Fruit fly (Drosophila melanogaster): ENCODE measurements around the gene CG3777.

Gene CG3777

DNA sequence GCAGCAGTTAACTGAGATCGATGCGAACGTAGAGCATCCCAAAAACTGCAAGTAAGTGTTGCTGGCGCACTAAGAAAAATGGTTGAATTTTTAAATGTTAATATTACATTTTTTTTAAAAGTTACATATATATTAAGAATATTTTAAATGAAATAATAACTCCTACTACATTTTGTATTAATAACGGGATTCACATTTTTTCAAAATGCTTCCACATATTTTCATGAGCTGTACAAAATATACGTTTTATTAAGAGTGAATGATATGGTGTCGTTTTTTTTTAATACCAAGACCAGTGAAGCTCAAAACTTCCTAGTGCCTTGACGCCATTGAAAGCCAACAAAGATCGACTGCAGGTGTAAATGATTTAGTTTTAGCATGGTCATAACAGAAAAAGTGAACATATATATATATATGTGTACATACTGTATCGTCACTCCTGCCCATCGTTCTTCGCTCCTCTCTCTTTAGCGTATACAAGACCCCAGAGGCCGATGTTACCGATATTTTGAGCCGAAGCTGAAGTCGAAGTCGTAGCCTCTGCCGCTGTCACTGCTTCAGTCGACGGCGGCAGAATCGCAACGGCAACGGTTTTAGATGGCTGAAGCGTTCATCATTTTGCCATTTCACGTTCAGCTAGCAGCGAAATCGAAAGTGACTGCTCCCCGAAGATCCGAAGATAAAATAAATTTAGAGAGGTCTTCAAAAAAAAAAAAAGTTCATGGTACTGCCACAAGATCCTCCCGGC, 63.1 kb downstream of the CG3777 start (continued):
- peak; percentile 18 for TF ChIP-seq Sox102F (GFP tag; optimal IDR thresholded peaks at IDR 0.05)
- TF ChIP-seq Sox14 (GFP tag; optimal IDR thresholded peaks at IDR 0.05), result no peak
- peak; percentile 44 for TF ChIP-seq svp (GFP tag)
- TF ChIP-seq Eip93F (GFP tag; optimal IDR thresholded peaks at IDR 0.05), result no peak
- no peak for TF ChIP-seq CG6854 (GFP tag; optimal IDR thresholded peaks at IDR 0.05)
- TF ChIP-seq Blimp-1 (GFP tag; optimal IDR thresholded peaks at IDR 0.05), result peak; percentile 43
- TF ChIP-seq OdsH (GFP tag; optimal IDR thresholded peaks at IDR 0.05), result peak; percentile 68
- peak; percentile 26 for TF ChIP-seq Sox15 (GFP tag; optimal IDR thresholded peaks at IDR 0.05)
- TF ChIP-seq CG1621 (tag; optimal IDR thresholded peaks at IDR 0.05), result no peak
- peak; percentile 46; the same call in 2 of the 3 replicates for TF ChIP-seq eg (GFP tag; IDR thresholded peaks at IDR 0.05)
- no peak for TF ChIP-seq CG11294 (GFP tag; IDR thresholded peaks at IDR 0.05)
- peak in 1 of 2 experiments; percentile 45 for TF ChIP-seq salr (GFP tag; optimal IDR thresholded peaks at IDR 0.05)
- TF ChIP-seq lz (GFP tag; optimal IDR thresholded peaks at IDR 0.05), result peak; percentile 30
- TF ChIP-seq CG8119 (GFP tag; IDR thresholded peaks at IDR 0.05), result peak; percentile 70
- no peak for TF ChIP-seq Gug (GFP tag; IDR thresholded peaks at IDR 0.05)
- TF ChIP-seq CG6792 (GFP tag; optimal IDR thresholded peaks at IDR 0.05), result peak; percentile 63
- peak; percentile 76 for TF ChIP-seq CG34406 (GFP tag; optimal IDR thresholded peaks at IDR 0.05)
- peak; percentile 14 for TF ChIP-seq CG8319 (GFP tag; optimal IDR thresholded peaks at IDR 0.05)
- peak; percentile 55 for TF ChIP-seq CG3919 (GFP tag; optimal IDR thresholded peaks at IDR 0.05)

DNA sequence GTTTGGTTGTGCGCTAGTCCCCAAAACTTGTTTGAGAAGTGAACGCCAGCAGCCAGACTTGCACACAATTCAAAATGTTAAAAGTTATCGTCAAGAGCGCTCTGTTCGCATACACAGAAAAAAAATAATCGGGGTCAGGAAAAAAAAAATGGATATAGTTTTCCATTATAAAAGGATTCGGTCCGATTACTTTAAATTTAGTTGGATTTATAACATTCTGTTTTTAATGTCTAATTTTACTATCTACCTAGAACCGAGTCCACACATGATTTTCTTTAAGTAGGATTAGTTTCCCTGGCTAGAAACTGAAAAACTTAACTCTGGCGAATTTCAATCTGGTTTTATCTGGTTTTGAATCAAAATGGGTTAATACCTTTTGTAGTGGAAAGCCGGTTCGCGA, 65.7 kb downstream of the CG3777 start:
- TF ChIP-seq fd85E (GFP tag; optimal IDR thresholded peaks at IDR 0.05), result no peak
- TF ChIP-seq CG3919 (GFP tag; optimal IDR thresholded peaks at IDR 0.05), result peak; percentile 84
- peak; percentile 66 for TF ChIP-seq CG6792 (GFP tag; optimal IDR thresholded peaks at IDR 0.05)
- TF ChIP-seq eg (GFP tag; IDR thresholded peaks at IDR 0.05), result peak; percentile 93
- peak; percentile 85 for TF ChIP-seq Hr4 (GFP tag; optimal IDR thresholded peaks at IDR 0.05)
- TF ChIP-seq Sox14 (GFP tag; optimal IDR thresholded peaks at IDR 0.05), result peak; percentile 80
- TF ChIP-seq Lpt (GFP tag; optimal IDR thresholded peaks at IDR 0.05), result peak; percentile 86
- TF ChIP-seq fkh (GFP tag; optimal IDR thresholded peaks at IDR 0.05), result no peak
- no peak for TF ChIP-seq CG8319 (GFP tag; optimal IDR thresholded peaks at IDR 0.05)
- TF ChIP-seq Sox102F (GFP tag; optimal IDR thresholded peaks at IDR 0.05), result peak; percentile 56
- TF ChIP-seq CG15336 (GFP tag; IDR thresholded peaks at IDR 0.05), result peak; percentile 95
- TF ChIP-seq CG6163 (GFP tag; IDR thresholded peaks at IDR 0.05), result peak; percentile 91
- peak; percentile 82 for TF ChIP-seq CG4318 (GFP tag; optimal IDR thresholded peaks at IDR 0.05)
- TF ChIP-seq salr (GFP tag; optimal IDR thresholded peaks at IDR 0.05), result peak; percentile 71 to 74
- TF ChIP-seq CG10669 (GFP tag; optimal IDR thresholded peaks at IDR 0.05), result peak; percentile 88
- TF ChIP-seq CG11762 (GFP tag; optimal IDR thresholded peaks at IDR 0.05; ENCODE audit: insufficient read depth), result peak; percentile 76
- peak; percentile 36 for TF ChIP-seq Hr39 (GFP tag; optimal IDR thresholded peaks at IDR 0.05)
- peak; percentile 80 for TF ChIP-seq Eip75B (GFP tag; optimal IDR thresholded peaks at IDR 0.05)
- TF ChIP-seq lz (GFP tag; optimal IDR thresholded peaks at IDR 0.05), result peak; percentile 60
- TF ChIP-seq CG10631 (GFP tag; optimal IDR thresholded peaks at IDR 0.05), result peak; percentile 82
- TF ChIP-seq acj6 (GFP tag; optimal IDR thresholded peaks at IDR 0.05), result peak; percentile 77
- TF ChIP-seq Met (GFP tag; optimal IDR thresholded peaks at IDR 0.05), result peak; percentile 66
- TF ChIP-seq CG34406 (GFP tag; optimal IDR thresholded peaks at IDR 0.05), result peak; percentile 51
- TF ChIP-seq dsx (GFP tag; optimal IDR thresholded peaks at IDR 0.05; ENCODE audit: poor library complexity, severe bottlenecking), result peak; percentile 76
- peak; percentile 81 for TF ChIP-seq CG1621 (tag; optimal IDR thresholded peaks at IDR 0.05)
- TF ChIP-seq Eip93F (GFP tag; optimal IDR thresholded peaks at IDR 0.05), result no peak
- TF ChIP-seq Gug (GFP tag; IDR thresholded peaks at IDR 0.05), result peak; percentile 87
- peak; percentile 62 for TF ChIP-seq CG7368 (GFP tag; optimal IDR thresholded peaks at IDR 0.05)
- peak; percentile 63 for TF ChIP-seq esn (GFP tag; optimal IDR thresholded peaks at IDR 0.05)
- TF ChIP-seq cyc (GFP tag; optimal IDR thresholded peaks at IDR 0.05), result peak; percentile 51
- TF ChIP-seq CG8632 (GFP tag; optimal IDR thresholded peaks at IDR 0.05), result peak; percentile 53
- no peak for TF ChIP-seq Blimp-1 (GFP tag; optimal IDR thresholded peaks at IDR 0.05)
- no peak for TF ChIP-seq Hr38 (GFP tag; optimal IDR thresholded peaks at IDR 0.05)
- TF ChIP-seq CG6276 (GFP tag; optimal IDR thresholded peaks at IDR 0.05), result peak; percentile 92
- peak; percentile 84 for TF ChIP-seq Ets96B (tag; optimal IDR thresholded peaks at IDR 0.05)
- TF ChIP-seq OdsH (GFP tag; optimal IDR thresholded peaks at IDR 0.05), result peak; percentile 81
- TF ChIP-seq CG8119 (GFP tag; IDR thresholded peaks at IDR 0.05), result peak; percentile 92
- peak; percentile 65 for TF ChIP-seq CG11294 (GFP tag; IDR thresholded peaks at IDR 0.05)
- TF ChIP-seq CG3032 (tag; optimal IDR thresholded peaks at IDR 0.05), result peak; percentile 83
- peak; percentile 51 for TF ChIP-seq Smox (GFP tag; optimal IDR thresholded peaks at IDR 0.05)
- TF ChIP-seq CG6854 (GFP tag; optimal IDR thresholded peaks at IDR 0.05), result no peak
- TF ChIP-seq CG11902 (GFP tag; optimal IDR thresholded peaks at IDR 0.05), result no peak
- peak; percentile 15 for TF ChIP-seq Sox15 (GFP tag; optimal IDR thresholded peaks at IDR 0.05)
- TF ChIP-seq fd59A (GFP tag; optimal IDR thresholded peaks at IDR 0.05), result peak; percentile 81
